Worm (Caenorhabditis elegans): ENCODE measurements around the gene col-75.

Gene col-75

DNA sequence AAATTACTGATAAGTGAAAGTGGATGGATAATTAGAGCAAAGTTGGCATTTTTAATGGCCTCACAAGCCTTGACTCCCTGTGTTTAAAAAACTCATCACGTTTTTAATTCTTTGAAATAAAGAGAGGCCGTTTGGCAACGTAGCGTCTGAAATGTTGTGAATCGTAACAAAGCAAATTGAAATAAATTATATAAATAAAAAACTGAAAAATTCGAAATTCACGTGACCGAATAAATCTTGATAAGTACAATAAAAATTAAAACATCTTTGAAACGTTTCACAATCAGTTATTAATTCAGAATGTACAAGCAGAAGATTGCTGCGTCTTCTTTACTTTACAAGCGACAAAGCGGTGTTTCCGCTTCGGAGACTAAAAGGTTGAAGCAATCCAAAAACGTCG lies 3.3 kb upstream of the col-75 start, which contains the start of gene K03H9.3:
TSS of gene K03H9.3 (plus strand) at position 301 of the 400 bp plus-strand sequence.
- TF ChIP-seq nhr-20 (tag; optimal IDR thresholded peaks at IDR 0.05) (no peak), unc-86 (tag; optimal IDR thresholded peaks at IDR 0.05) (no peak), lin-39 (tag; optimal IDR thresholded peaks at IDR 0.05) (no peak), pax-3 (tag; optimal IDR thresholded peaks at IDR 0.05) (no peak), C16A3.4 (tag; optimal IDR thresholded peaks at IDR 0.05) (no peak), egl-13 (tag; optimal IDR thresholded peaks at IDR 0.05) (no peak), efl-1 (optimal IDR thresholded peaks at IDR 0.05) (no peak), efl-1 (GFP tag; optimal IDR thresholded peaks at IDR 0.05 in 1 of 2) (no peak), aly-2 (tag; optimal IDR thresholded peaks at IDR 0.05) (no peak), lsy-2 (tag; optimal IDR thresholded peaks at IDR 0.05) (no peak), lin-15B (tag; optimal IDR thresholded peaks at IDR 0.05) (no peak), ces-1 (GFP tag; optimal IDR thresholded peaks at IDR 0.05) (no peak)

DNA sequence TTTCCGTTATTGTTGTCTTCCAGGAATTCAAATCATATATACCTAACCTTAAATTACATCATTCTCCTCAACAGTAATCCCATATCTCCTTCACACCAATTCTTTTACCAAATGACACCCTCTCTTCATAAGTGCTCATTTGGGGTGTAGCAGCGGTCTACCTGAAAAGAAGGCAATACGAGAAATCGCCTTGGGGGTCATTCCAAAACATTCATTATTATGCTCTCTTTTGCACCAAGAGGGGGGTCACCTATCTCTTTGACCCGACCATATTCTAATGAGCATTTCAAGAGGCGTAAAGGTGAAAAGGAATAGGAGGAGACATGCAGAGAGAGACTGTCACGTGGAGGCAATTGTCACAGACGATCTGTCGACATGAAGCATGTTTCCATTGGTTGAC lies 10.8 kb downstream of the col-75 start:
- TF ChIP-seq unc-30 (tag; optimal IDR thresholded peaks at IDR 0.05) (no peak), ztf-11 (tag; optimal IDR thresholded peaks at IDR 0.05) (peak in 1 of 2 experiments; percentile 0)

DNA sequence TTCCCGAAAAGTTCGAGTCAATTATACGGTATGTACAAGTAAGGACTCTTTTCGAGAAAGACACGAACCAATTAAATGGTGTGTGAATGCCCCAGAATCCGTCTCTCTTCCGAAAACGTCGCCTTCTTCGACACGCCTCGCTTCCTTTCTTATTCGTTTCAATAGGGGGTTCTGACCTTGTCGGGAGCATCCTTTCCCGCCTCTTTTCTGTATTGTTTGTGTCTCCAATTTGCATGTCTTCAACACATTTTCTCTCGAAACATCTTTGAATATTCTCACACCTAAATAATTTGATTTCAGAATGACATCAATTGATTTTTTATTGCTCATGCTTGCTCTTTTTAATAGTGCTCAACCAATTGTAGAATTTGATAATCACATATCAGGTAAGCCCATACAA lies 15.0 kb downstream of the col-75 start, which contains the start of gene cutl-16:
TSS of gene cutl-16 (plus strand) at position 301 of the 400 bp plus-strand sequence.
- TF ChIP-seq unc-98 (GFP tag; IDR thresholded peaks at IDR 0.05): no peak
- TF ChIP-seq fkh-8 (tag; optimal IDR thresholded peaks at IDR 0.05): no peak
- no peak for TF ChIP-seq nhr-237 (tag; optimal IDR thresholded peaks at IDR 0.05)
- no peak for TF ChIP-seq nhr-76 (tag; optimal IDR thresholded peaks at IDR 0.05)
- no peak for TF ChIP-seq lin-13 (GFP tag; optimal IDR thresholded peaks at IDR 0.05)
- TF ChIP-seq ceh-88 (GFP tag; IDR thresholded peaks at IDR 0.05): no peak
- TF ChIP-seq ceh-90 (tag; optimal IDR thresholded peaks at IDR 0.05): no peak
- TF ChIP-seq unc-62 (GFP tag; optimal IDR thresholded peaks at IDR 0.05): no peak
- no peak for TF ChIP-seq skn-1 (tag; optimal IDR thresholded peaks at IDR 0.05)
- no peak for TF ChIP-seq egl-13 (tag; optimal IDR thresholded peaks at IDR 0.05)
- TF ChIP-seq ceh-63 (GFP tag; optimal IDR thresholded peaks at IDR 0.05): no peak

DNA sequence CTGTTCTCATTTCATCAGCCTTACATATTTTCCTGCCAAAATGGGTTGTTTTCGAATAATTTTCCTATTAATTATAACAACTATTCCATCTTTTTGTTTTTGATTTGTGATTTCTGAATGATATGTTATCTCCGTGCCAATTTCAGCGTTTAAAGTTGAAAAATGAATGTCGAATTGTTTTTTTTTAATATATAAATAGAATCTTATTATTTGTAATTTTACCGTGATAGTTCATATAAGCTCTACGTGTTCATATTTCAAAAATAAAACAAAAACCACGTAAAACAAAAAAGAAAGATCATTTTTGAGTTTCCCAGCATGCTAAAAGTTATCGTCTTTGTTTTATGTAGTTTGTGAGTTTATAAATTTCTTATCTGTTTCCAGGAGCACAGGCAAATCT lies 17.6 kb downstream of the col-75 start, which contains the start of gene K06A1.2:
TSS of gene K06A1.2 (plus strand) at position 301 of the 400 bp plus-strand sequence.
- no peak for TF ChIP-seq fos-1 (tag; optimal IDR thresholded peaks at IDR 0.05)
- TF ChIP-seq C04F5.9 (tag; optimal IDR thresholded peaks at IDR 0.05): no peak
- no peak for TF ChIP-seq irx-1 (tag; optimal IDR thresholded peaks at IDR 0.05)
- TF ChIP-seq ceh-63 (GFP tag; optimal IDR thresholded peaks at IDR 0.05): no peak
- TF ChIP-seq lin-13 (GFP tag; optimal IDR thresholded peaks at IDR 0.05): no peak
- no peak for TF ChIP-seq nhr-19 (GFP tag; conservative IDR thresholded peaks at IDR 0.05)
- TF ChIP-seq pax-3 (tag; optimal IDR thresholded peaks at IDR 0.05): no peak
- no peak for TF ChIP-seq egl-27 (tag; optimal IDR thresholded peaks at IDR 0.05)
- TF ChIP-seq fkh-10 (GFP tag; optimal IDR thresholded peaks at IDR 0.05): no peak
- TF ChIP-seq pag-3 (tag; optimal IDR thresholded peaks at IDR 0.05; ENCODE audit: borderline replicate concordance, insufficient read depth): no peak

DNA sequence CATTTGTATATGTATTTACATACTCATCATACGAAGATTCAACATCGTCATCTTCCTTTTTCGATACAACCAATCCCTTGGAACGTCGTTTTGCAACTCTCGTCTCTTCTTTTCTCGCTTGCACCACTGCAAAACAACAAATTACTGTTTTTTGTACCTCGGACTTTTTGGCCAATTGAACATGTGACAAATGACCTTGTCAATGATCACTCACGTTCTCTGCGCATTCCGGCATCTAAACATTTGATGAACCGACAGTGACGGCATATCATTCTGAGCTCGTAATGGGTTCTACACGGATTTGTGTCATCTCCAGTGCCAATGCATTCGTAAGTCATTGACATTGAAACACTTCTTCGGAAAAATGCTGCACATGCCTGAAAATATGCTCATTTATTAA lies 22.1 kb downstream of the col-75 start:
- no peak for TF ChIP-seq irx-1 (tag; optimal IDR thresholded peaks at IDR 0.05)
- no peak for TF ChIP-seq aly-2 (tag; optimal IDR thresholded peaks at IDR 0.05)
- TF ChIP-seq lsy-2 (tag; optimal IDR thresholded peaks at IDR 0.05): peak in 1 of 2 experiments; percentile 2
- no peak for TF ChIP-seq mep-1 (tag; optimal IDR thresholded peaks at IDR 0.05)
- peak; percentile 7 for TF ChIP-seq snu-23 (GFP tag; optimal IDR thresholded peaks at IDR 0.05)
- TF ChIP-seq blmp-1 (tag; optimal IDR thresholded peaks at IDR 0.05): peak; percentile 54
- TF ChIP-seq dpl-1 (GFP tag; optimal IDR thresholded peaks at IDR 0.05): no peak
- TF ChIP-seq fos-1 (tag; optimal IDR thresholded peaks at IDR 0.05): no peak
- TF ChIP-seq tlp-1 (tag; optimal IDR thresholded peaks at IDR 0.05): no peak
- TF ChIP-seq hlh-17 (GFP tag; optimal IDR thresholded peaks at IDR 0.05; ENCODE audit: borderline replicate concordance): no peak
- peak; percentile 28 for TF ChIP-seq nhr-20 (tag; optimal IDR thresholded peaks at IDR 0.05)
- no peak for TF ChIP-seq jun-1 (tag; optimal IDR thresholded peaks at IDR 0.05)
- TF ChIP-seq tbx-2 (tag; optimal IDR thresholded peaks at IDR 0.05): peak; percentile 3
- TF ChIP-seq ztf-4 (tag; optimal IDR thresholded peaks at IDR 0.05): no peak
- no peak for TF ChIP-seq Y116A8C.19 (tag; optimal IDR thresholded peaks at IDR 0.05; ENCODE audit: borderline replicate concordance)
- TF ChIP-seq unc-130 (tag; optimal IDR thresholded peaks at IDR 0.05): no peak
- TF ChIP-seq rnt-1 (tag; optimal IDR thresholded peaks at IDR 0.05): no peak
- no peak for TF ChIP-seq egl-27 (tag; optimal IDR thresholded peaks at IDR 0.05)
- TF ChIP-seq lin-35 (GFP tag; optimal IDR thresholded peaks at IDR 0.05): peak in 1 of 2 experiments; percentile 33
- TF ChIP-seq ceh-63 (GFP tag; optimal IDR thresholded peaks at IDR 0.05): no peak
- no peak for TF ChIP-seq swsn-7 (tag; optimal IDR thresholded peaks at IDR 0.05)
- TF ChIP-seq grh-1 (GFP tag; IDR thresholded peaks at IDR 0.05): 0 out of 2 replicates have a peak, but pooled peaks have one; percentile 6
- no peak for TF ChIP-seq ceh-88 (GFP tag; IDR thresholded peaks at IDR 0.05)
